Worm (Caenorhabditis elegans) whole organism, L4/young adult: Measurements from ENCODE around the gene F14B8.4.

Source experiments
- W03F9.2 ChIP-seq: fragments of 150-350 bp; optimal IDR thresholded peaks from 2 replicates; lab custom pipeline; 2014; ENCODE audit warnings: missing biosample characterization, missing genetic modification characterization
- dao-5 ChIP-seq: sonication (generic microtip); optimal IDR thresholded peaks from 2 replicates; lab custom pipeline; 2016; ENCODE audit warnings: missing genotype, missing genetic modification characterization, moderate library complexity, missing compliant biosample characterization

DNA sequence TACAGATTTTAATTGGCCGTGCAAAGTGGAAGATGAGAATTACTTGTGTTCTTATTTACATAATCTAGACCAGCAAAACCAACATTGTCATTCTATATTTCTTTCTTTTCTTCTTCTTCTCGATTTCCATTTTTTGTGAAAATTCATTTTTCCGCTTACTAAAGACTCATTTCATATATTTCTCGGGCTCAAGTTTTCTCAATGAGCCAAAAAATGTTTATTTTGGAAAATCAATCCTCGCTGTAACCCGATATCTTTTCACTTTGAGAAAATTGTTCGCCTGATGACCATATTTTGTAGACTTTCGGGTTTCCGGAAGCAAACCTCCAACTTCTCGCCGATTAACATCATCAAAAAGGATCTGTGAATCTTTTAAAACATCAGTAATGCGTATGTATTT, 14.2 kb upstream of the F14B8.4 start, which contains the start of gene nhx-4:
- no peak for TF ChIP-seq dao-5 (tag; lab: Kevin White, UChicago)
- TF ChIP-seq W03F9.2 (tag; lab: Kevin White, UChicago): no peak
